Worm (Caenorhabditis elegans) whole organism, L3 larva: ENCODE measurements around the gene lgc-39.

Experiments
- ama-1 ChIP-seq: fragments of 150-350 bp; optimal IDR thresholded peaks from 2 replicates; lab custom pipeline; 2018
- lin-39 ChIP-seq: fragments of 150-350 bp; optimal IDR thresholded peaks from 2 replicates; lab custom pipeline; 2018; ENCODE audit warnings: missing biosample characterization, missing genetic modification reagents, missing genetic modification characterization
- pha-4 ChIP-seq: fragments of 150-350 bp; optimal IDR thresholded peaks from 2 replicates; lab custom pipeline; 2014; ENCODE audit warnings: missing biosample characterization, missing genetic modification reagents, missing genetic modification characterization
- zag-1 ChIP-seq: fragments of 150-350 bp; optimal IDR thresholded peaks from 2 replicates; lab custom pipeline; 2014; ENCODE audit warnings: missing biosample characterization, missing genetic modification characterization

DNA sequence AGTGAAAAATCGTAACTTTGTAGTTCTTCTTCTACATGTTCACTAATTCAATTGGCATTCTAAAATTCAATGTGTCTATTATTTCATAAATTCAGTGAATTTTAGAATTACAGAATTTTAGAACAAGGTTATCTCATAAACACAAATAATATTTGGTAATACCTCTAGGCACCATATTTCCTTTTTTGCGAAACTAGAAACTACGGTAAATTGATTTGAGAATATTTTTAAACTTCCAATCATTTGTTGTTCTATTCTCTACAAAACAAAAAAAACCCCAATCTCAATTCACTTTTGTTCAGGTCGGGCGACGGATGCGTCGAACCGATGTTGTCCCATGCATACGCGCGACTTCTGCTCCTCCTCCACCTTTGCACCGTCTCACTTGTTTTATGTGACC is 24.6 kb downstream of the lgc-39 start, which contains the start of gene F09G2.1:
- TF ChIP-seq ama-1 (lab: Kevin White, UChicago) (no peak), pha-4 (tag; lab: Kevin White, UChicago) (no peak), zag-1 (no peak), lin-39 (tag; lab: Kevin White, UChicago) (no peak)
